Fruit fly (Drosophila melanogaster) whole organism, embryonic: ENCODE data around the gene Art4.

ENCODE experiments used
- Aef1 ChIP-seq: fragments of 200-800 bp; sonication (Bioruptor generic); IDR thresholded peaks from 3 replicates; pipeline ENCODE4 v1.3.6; 2022; ENCODE audit warnings: missing biosample characterization, missing genetic modification characterization
- Atf6 ChIP-seq: fragments of 200-800 bp; sonication (Bioruptor generic); IDR thresholded peaks from 2 replicates; pipeline ENCODE4 v1.3.6; 2022; ENCODE audit warnings: missing biosample characterization, missing genetic modification characterization
- CG12219 ChIP-seq: fragments of 200-800 bp; sonication (Bioruptor generic); optimal IDR thresholded peaks from 3 replicates; lab custom pipeline; 2018; ENCODE audit warnings: missing biosample characterization, mild to moderate bottlenecking, missing genetic modification characterization
- CG17568 ChIP-seq: fragments of 200-800 bp; sonication (Bioruptor generic); optimal IDR thresholded peaks from 2 replicates; lab custom pipeline; 2018; ENCODE audit warnings: missing biosample characterization, mild to moderate bottlenecking, missing genetic modification characterization, moderate library complexity
- CG17612 ChIP-seq: fragments of 200-800 bp; sonication (Bioruptor generic); IDR thresholded peaks from 2 replicates; pipeline ENCODE4 v1.3.6; 2022; ENCODE audit warnings: missing biosample characterization, missing genetic modification characterization
- CG1832 ChIP-seq: fragments of 200-800 bp; sonication (Bioruptor generic); optimal IDR thresholded peaks from 2 replicates; lab custom pipeline; 2017; ENCODE audit warnings: missing biosample characterization, mild to moderate bottlenecking, missing genetic modification characterization, inconsistent platforms
- CG2120 ChIP-seq: fragments of 200-800 bp; sonication (Bioruptor generic); optimal IDR thresholded peaks from 3 replicates; lab custom pipeline; 2016; ENCODE audit warnings: missing biosample characterization, missing genetic modification characterization
- CG2202 ChIP-seq: fragments of 200-800 bp; sonication (Bioruptor generic); optimal IDR thresholded peaks from 2 replicates; lab custom pipeline; 2018; ENCODE audit warnings: missing biosample characterization, mild to moderate bottlenecking, missing genetic modification characterization
- CG30431 ChIP-seq: fragments of 200-800 bp; sonication (Bioruptor generic); optimal IDR thresholded peaks from 2 replicates; lab custom pipeline; 2017; ENCODE audit warnings: missing biosample characterization, missing genetic modification characterization
- CG31365 ChIP-seq: fragments of 200-800 bp; sonication (Bioruptor generic); optimal IDR thresholded peaks from 2 replicates; lab custom pipeline; 2018; ENCODE audit warnings: missing biosample characterization, mild to moderate bottlenecking, missing genetic modification characterization
- CG33213 ChIP-seq: fragments of 200-800 bp; sonication (Bioruptor generic); optimal IDR thresholded peaks from 3 replicates; lab custom pipeline; 2016; ENCODE audit warnings: missing biosample characterization, missing genetic modification characterization
- CG3726 ChIP-seq: fragments of 200-800 bp; sonication (Bioruptor generic); IDR thresholded peaks from 3 replicates; pipeline ENCODE4, ENCODE4 v1.3.6; 2022; ENCODE audit warnings: missing biosample characterization, missing genetic modification characterization
- CG4404 ChIP-seq: fragments of 200-800 bp; sonication (Bioruptor generic); IDR thresholded peaks from 2 replicates; pipeline ENCODE4 v1.3.6; 2022; ENCODE audit warnings: missing biosample characterization, missing genetic modification characterization
- CG4707 ChIP-seq: fragments of 200-800 bp; sonication (Bioruptor generic); optimal IDR thresholded peaks from 2 replicates; lab custom pipeline; 2018; ENCODE audit warnings: missing biosample characterization, mild to moderate bottlenecking, missing genetic modification characterization, moderate library complexity
- CG6689 ChIP-seq: fragments of 200-800 bp; sonication (Bioruptor generic); IDR thresholded peaks from 2 replicates; pipeline ENCODE4 v1.3.6; 2022; ENCODE audit warnings: missing biosample characterization, missing genetic modification characterization
- CG6765 ChIP-seq: fragments of 200-800 bp; sonication (Bioruptor generic); optimal IDR thresholded peaks from 3 replicates; lab custom pipeline; 2017; ENCODE audit warnings: missing biosample characterization, mild to moderate bottlenecking, missing genetic modification characterization
- CG7556 ChIP-seq: fragments of 200-800 bp; sonication (Bioruptor generic); optimal IDR thresholded peaks from 2 replicates; lab custom pipeline; 2017; ENCODE audit warnings: missing biosample characterization, mild to moderate bottlenecking, missing genetic modification characterization
- CG9797 ChIP-seq: fragments of 200-800 bp; sonication (Bioruptor generic); optimal IDR thresholded peaks from 3 replicates; lab custom pipeline; 2018; ENCODE audit warnings: missing biosample characterization, mild to moderate bottlenecking, missing genetic modification characterization
- Drgx ChIP-seq: fragments of 200-800 bp; sonication (Bioruptor generic); IDR thresholded peaks from 2 replicates; pipeline ENCODE4 v1.3.6; 2022; ENCODE audit warnings: missing biosample characterization, missing genetic modification characterization
- Ets97D ChIP-seq: fragments of 200-800 bp; sonication (Bioruptor generic); optimal IDR thresholded peaks from 3 replicates; lab custom pipeline; 2016; ENCODE audit warnings: missing biosample characterization, missing genetic modification characterization
- HLHmδ ChIP-seq: fragments of 200-800 bp; sonication (Bioruptor generic); optimal IDR thresholded peaks from 2 replicates; lab custom pipeline; 2018; ENCODE audit warnings: missing biosample characterization, mild to moderate bottlenecking, missing genetic modification characterization, moderate library complexity
- Hmx ChIP-seq: fragments of 200-800 bp; sonication (Bioruptor generic); optimal IDR thresholded peaks from 2 replicates; lab custom pipeline; 2016; ENCODE audit warnings: missing biosample characterization, missing genetic modification characterization
- Mes4 ChIP-seq: fragments of 200-800 bp; sonication (Bioruptor generic); optimal IDR thresholded peaks from 2 replicates; lab custom pipeline; 2016; ENCODE audit warnings: missing biosample characterization, missing genetic modification characterization
- ac ChIP-seq: fragments of 200-800 bp; sonication (Bioruptor generic); optimal IDR thresholded peaks from 3 replicates; lab custom pipeline; 2017; ENCODE audit warnings: missing biosample characterization, mild to moderate bottlenecking, missing genetic modification characterization
- chif ChIP-seq, 2 experiments: fragments of 200-800 bp; sonication (Bioruptor generic); optimal IDR thresholded peaks; 3 replicates each; lab custom pipeline; 2016; ENCODE audit warnings: missing biosample characterization in 2 of 2, missing genetic modification characterization in 2 of 2
- corto ChIP-seq: fragments of 200-800 bp; sonication (Bioruptor generic); optimal IDR thresholded peaks from 2 replicates; lab custom pipeline; 2016; ENCODE audit warnings: missing biosample characterization, mild to moderate bottlenecking, missing genetic modification characterization, moderate library complexity
- cwo ChIP-seq: fragments of 200-800 bp; sonication (Bioruptor generic); optimal IDR thresholded peaks from 3 replicates; lab custom pipeline; 2017; ENCODE audit warnings: missing biosample characterization, missing genetic modification characterization, mild to moderate bottlenecking, moderate library complexity, missing genetic modification reagents
- en ChIP-seq: fragments of 200-800 bp; sonication (Bioruptor generic); optimal IDR thresholded peaks from 2 replicates; lab custom pipeline; 2016; ENCODE audit warnings: missing biosample characterization, missing genetic modification characterization
- ham ChIP-seq: fragments of 200-800 bp; sonication (Bioruptor generic); IDR thresholded peaks from 2 replicates; pipeline ENCODE4 v1.3.6; 2022; ENCODE audit warnings: missing biosample characterization, missing genetic modification characterization
- insv ChIP-seq, 2 experiments: fragments of 200-800 bp; sonication (Bioruptor generic); optimal IDR thresholded peaks; 3 replicates each; lab custom pipeline; 2016 to 2018; ENCODE audit warnings: missing biosample characterization in 2 of 2, missing genetic modification characterization in 2 of 2
- lmd ChIP-seq: fragments of 200-800 bp; sonication (Bioruptor generic); IDR thresholded peaks from 2 replicates; pipeline ENCODE4 v1.3.6; 2022; ENCODE audit warnings: missing biosample characterization, missing genetic modification characterization
- otp ChIP-seq: fragments of 200-800 bp; sonication (Bioruptor generic); IDR thresholded peaks from 3 replicates; pipeline ENCODE4, ENCODE4 v1.3.6; 2022; ENCODE audit warnings: missing biosample characterization, missing genetic modification characterization
- pan ChIP-seq, 4 experiments: fragments of >200 bp in 3 of 4; fragments of 200-800 bp in 1 of 4; sonication (Bioruptor generic) in 1 of 4; optimal IDR thresholded peaks in 3 of 4; IDR thresholded peaks in 1 of 4; 2 replicates each; pipeline versions ENCODE4 v1.3.6 to Lab custom; 2017 to 2022; ENCODE audit warnings: missing biosample characterization in 2 of 4, missing genetic modification characterization in 2 of 4, mixed read lengths in 1 of 4
- salm ChIP-seq: fragments of 200-800 bp; sonication (Bioruptor generic); optimal IDR thresholded peaks from 2 replicates; lab custom pipeline; 2018; ENCODE audit warnings: missing biosample characterization, mild to moderate bottlenecking, missing genetic modification characterization
- sens ChIP-seq: fragments of 200-800 bp; sonication (Bioruptor generic); peaks from one replicate; lab custom pipeline; 2016; ENCODE audit warnings: missing biosample characterization, missing genetic modification characterization
- sisA ChIP-seq: fragments of 200-800 bp; sonication (Bioruptor generic); IDR thresholded peaks from 2 replicates; pipeline ENCODE4 v1.3.6; 2022; ENCODE audit warnings: missing biosample characterization, missing genetic modification characterization
- slou ChIP-seq: fragments of 200-800 bp; sonication (Bioruptor generic); optimal IDR thresholded peaks from 3 replicates; lab custom pipeline; 2016; ENCODE audit warnings: missing biosample characterization, missing genetic modification characterization
- sob ChIP-seq: fragments of 200-800 bp; sonication (Bioruptor generic); IDR thresholded peaks from 2 replicates; pipeline ENCODE4 v1.3.6; 2022; ENCODE audit warnings: missing biosample characterization, missing genetic modification characterization
- tin ChIP-seq: fragments of 200-800 bp; sonication (Bioruptor generic); optimal IDR thresholded peaks from 3 replicates; lab custom pipeline; 2016; ENCODE audit warnings: missing biosample characterization, missing genetic modification characterization
- vnd ChIP-seq: fragments of 200-800 bp; sonication (Bioruptor generic); IDR thresholded peaks from 3 replicates; pipeline ENCODE4 v1.3.6; 2022; ENCODE audit warnings: missing biosample characterization, missing genetic modification characterization; ENCODE audit not compliant: partially characterized antibody
- vvl ChIP-seq: fragments of 200-800 bp; sonication (Bioruptor generic); IDR thresholded peaks from 2 replicates; pipeline ENCODE4 v1.3.6; 2022; ENCODE audit warnings: missing biosample characterization, missing genetic modification characterization
- wor ChIP-seq: fragments of 200-800 bp; sonication (Bioruptor generic); IDR thresholded peaks from 2 replicates; pipeline ENCODE4 v1.3.6; 2022; ENCODE audit warnings: missing biosample characterization, missing genetic modification characterization

Art4 gene

DNA sequence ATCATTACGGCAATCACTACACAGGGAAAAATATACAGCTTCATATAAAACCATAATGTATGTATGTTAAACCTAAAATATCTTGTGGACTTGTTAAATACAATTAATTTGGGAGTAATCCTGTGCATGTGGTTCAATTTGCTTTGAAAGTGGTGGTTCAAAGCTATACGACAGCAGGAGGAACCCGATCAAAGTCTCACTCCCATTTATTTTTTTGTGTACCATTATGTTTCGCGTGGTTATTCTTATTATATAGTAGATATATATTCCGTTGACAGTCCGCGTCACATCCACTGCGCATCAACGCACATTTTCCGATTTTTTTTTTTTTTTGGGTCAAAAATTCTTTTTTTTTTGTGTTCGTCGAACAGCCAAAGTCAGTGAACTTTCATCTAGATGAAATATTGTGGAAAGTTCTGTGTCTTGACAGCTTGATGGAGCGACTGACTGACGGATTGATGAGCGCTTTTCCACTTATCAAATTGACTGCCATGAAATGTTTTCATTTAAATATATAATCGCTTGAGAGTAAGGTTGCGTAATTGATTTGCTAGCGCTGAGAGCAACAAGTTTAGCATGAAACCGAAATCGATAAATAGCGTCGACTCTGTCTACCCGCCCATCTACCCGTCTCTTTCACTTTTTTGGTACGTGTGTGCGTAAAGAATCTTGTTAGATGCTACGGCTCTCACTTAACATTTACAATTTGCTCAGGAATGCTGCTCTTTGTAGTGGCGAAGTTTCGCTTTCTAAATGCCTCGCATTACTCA lies 47.3 kb upstream of the Art4 start (continued):
- TF ChIP-seq CG2202 (no peak), CG12219 (GFP tag; lab: Kevin White, UChicago) (no peak), wor (GFP tag; lab: Robert Waterston, UW) (no peak), insv (GFP tag; optimal IDR thresholded peaks at IDR 0.05; lab: Kevin White, UChicago) (no peak), CG33213 (GFP tag; lab: Kevin White, UChicago) (no peak), cwo (GFP tag; lab: Kevin White, UChicago) (no peak), CG31365 (tag; lab: Kevin White, UChicago) (no peak), ham (GFP tag; lab: Robert Waterston, UW) (no peak), ac (GFP tag; lab: Kevin White, UChicago) (no peak), CG2120 (GFP tag; lab: Kevin White, UChicago) (no peak), chif (GFP tag; optimal IDR thresholded peaks at IDR 0.05; lab: Kevin White, UChicago) (no peak), corto (no peak), CG17568 (GFP tag; lab: Kevin White, UChicago) (no peak)

DNA sequence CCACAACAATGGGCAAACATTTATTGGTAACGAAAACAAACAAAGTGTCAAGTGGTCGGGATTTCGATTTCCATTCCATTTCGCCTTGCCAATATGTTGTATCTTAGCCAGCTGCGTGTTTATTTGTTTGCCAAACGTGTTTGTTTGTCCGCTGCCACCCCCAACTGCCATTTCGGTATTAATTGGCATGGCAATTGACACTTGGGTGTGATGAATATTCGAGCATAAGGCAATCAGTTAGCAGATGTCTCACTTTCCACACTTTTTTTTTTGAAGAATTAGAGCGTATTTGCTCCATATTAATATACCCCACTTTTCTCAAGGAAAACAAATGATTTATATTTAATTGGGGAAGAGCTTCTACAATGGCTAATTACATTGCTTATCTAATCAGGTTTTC lies 45.6 kb upstream of the Art4 start:
- TF ChIP-seq sob (GFP tag; lab: Robert Waterston, UW), result no peak
- no peak for TF ChIP-seq Ets97D (GFP tag; lab: Kevin White, UChicago)
- TF ChIP-seq Atf6, result peak; percentile 28; the same call in 1 of the 2 replicates
- no peak for TF ChIP-seq vvl
- no peak for TF ChIP-seq insv (GFP tag; optimal IDR thresholded peaks at IDR 0.05; lab: Kevin White, UChicago)
- no peak for TF ChIP-seq salm (tag; lab: Kevin White, UChicago)
- TF ChIP-seq vnd (GFP tag; lab: Robert Waterston, UW), result no peak
- TF ChIP-seq, all 482 proteins: peak for 1

dm6 chr3R:10028378-10028777 lies 42.5 kb upstream of the Art4 start:
- TF ChIP-seq CG4707 (GFP tag; lab: Kevin White, UChicago) (no peak), Drgx (peak; percentile 36; the same call in 1 of the 2 replicates), en (GFP tag; lab: Kevin White, UChicago) (no peak)

dm6 chr3R:10025050-10025449 lies 39.2 kb upstream of the Art4 start, which contains the start of gene CG31407:
Gene CG31407, minus strand, starts transcription at chr3R:10025150.
- TF ChIP-seq sens (GFP tag; lab: Kevin White, UChicago) (peak; percentile 65), Aef1 (no peak), pan (optimal IDR thresholded peaks at IDR 0.05; lab: Kevin White, UChicago) (no peak), pan (GFP tag; optimal IDR thresholded peaks at IDR 0.05 in 1 of 2, IDR thresholded peaks at IDR 0.05 in 1 of 2) (no peak), sisA (GFP tag; lab: Robert Waterston, UW) (no peak), CG17612 (GFP tag; lab: Robert Waterston, UW) (no peak), CG6689 (GFP tag; lab: Robert Waterston, UW) (no peak)

- TF ChIP-seq lmd (GFP tag; lab: Robert Waterston, UW) (peak; percentile 46; the same call in 1 of the 2 replicates), CG17612 (GFP tag; lab: Robert Waterston, UW) (no peak), HLHmδ (GFP tag; lab: Kevin White, UChicago) (no peak), tin (no peak), CG3726 (GFP tag; lab: Robert Waterston, UW) (no peak), CG1832 (GFP tag; lab: Kevin White, UChicago) (no peak), corto (no peak), CG6765 (GFP tag; lab: Kevin White, UChicago) (peak; percentile 55), otp (GFP tag; lab: Robert Waterston, UW) (0 out of 3 replicates have a peak, but pooled peaks have one; percentile 21), slou (no peak), CG9797 (GFP tag; lab: Kevin White, UChicago) (no peak), Mes4 (GFP tag; lab: Kevin White, UChicago) (no peak), CG4404 (GFP tag; lab: Robert Waterston, UW) (no peak), CG7556 (GFP tag; lab: Kevin White, UChicago) (no peak), CG30431 (no peak), Hmx (GFP tag; lab: Kevin White, UChicago) (no peak)
Measured at dm6 chr3R:10024032-10024712, 38.3 kb upstream of the Art4 start.
